Fruit fly (Drosophila melanogaster): Measurements from ENCODE around the gene SLC5A11.

Gene SLC5A11

DNA sequence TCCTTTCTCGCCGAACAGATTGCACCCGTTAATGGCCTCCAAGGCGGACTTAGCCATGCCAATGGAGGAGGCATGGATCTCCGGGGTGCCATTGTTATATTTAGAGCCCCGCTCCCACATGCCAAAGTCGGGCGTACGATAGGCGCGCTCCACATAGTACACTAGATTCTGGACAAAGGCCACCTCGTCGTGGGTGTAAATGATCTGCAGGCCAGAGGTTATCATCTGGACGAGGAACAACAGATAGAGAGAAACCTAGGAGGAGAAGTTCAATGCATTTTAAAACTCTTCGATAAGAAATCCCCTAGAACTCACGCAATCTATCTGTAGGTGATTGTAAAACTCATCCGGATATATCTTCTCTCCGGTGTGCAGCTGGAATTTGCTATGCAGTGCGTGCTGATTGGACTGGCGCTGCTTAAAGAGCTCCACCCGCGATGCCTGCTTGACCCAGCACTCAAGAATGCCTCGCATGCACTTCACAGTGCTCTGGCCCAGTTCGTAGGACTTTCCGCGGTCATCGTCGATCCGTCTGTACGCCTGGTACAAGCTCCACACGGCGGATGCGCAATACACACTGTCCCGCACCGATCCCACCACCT, 9.1 kb downstream of the SLC5A11 start:
- TF ChIP-seq psq (GFP tag; optimal IDR thresholded peaks at IDR 0.05) (no peak), ey (GFP tag; optimal IDR thresholded peaks at IDR 0.05) (no peak), br (GFP tag; optimal IDR thresholded peaks at IDR 0.05) (peak; percentile 15), dsf (GFP tag; optimal IDR thresholded peaks at IDR 0.05; ENCODE audit: borderline replicate concordance) (no peak), Hnf4 (GFP tag; optimal IDR thresholded peaks at IDR 0.05) (no peak)

dm6 chr2L:8190681-8191080, 14.3 kb downstream of the SLC5A11 start, which contains the start of gene CG34134:
CG34134 (minus strand) TSS chr2L:8190781.
- no peak for TF ChIP-seq GATAd (GFP tag; optimal IDR thresholded peaks at IDR 0.05)
- TF ChIP-seq Myc (optimal IDR thresholded peaks at IDR 0.05) = no peak
- no peak for TF ChIP-seq Dif (GFP tag; optimal IDR thresholded peaks at IDR 0.05; ENCODE audit: partially characterized antibody)
- no peak for TF ChIP-seq dmrt93B (GFP tag; optimal IDR thresholded peaks at IDR 0.05)
- no peak for TF ChIP-seq lola (GFP tag; optimal IDR thresholded peaks at IDR 0.05)
- no peak for TF ChIP-seq sv (GFP tag; optimal IDR thresholded peaks at IDR 0.05)
- TF ChIP-seq Hr83 (GFP tag; optimal IDR thresholded peaks at IDR 0.05; ENCODE audit: poor library complexity, severe bottlenecking) = no peak
- no peak for TF ChIP-seq Dfd (GFP tag; optimal IDR thresholded peaks at IDR 0.05)
- TF ChIP-seq dsf (GFP tag; optimal IDR thresholded peaks at IDR 0.05; ENCODE audit: borderline replicate concordance) = no peak
- TF ChIP-seq Abd-B (GFP tag; optimal IDR thresholded peaks at IDR 0.05) = no peak
- no peak for TF ChIP-seq Vsx2 (GFP tag; optimal IDR thresholded peaks at IDR 0.05; ENCODE audit: partially characterized antibody)
- TF ChIP-seq usp (GFP tag; optimal IDR thresholded peaks at IDR 0.05) = no peak
- no peak for TF ChIP-seq Jra (GFP tag; optimal IDR thresholded peaks at IDR 0.05)
- no peak for TF ChIP-seq Sp1 (GFP tag; optimal IDR thresholded peaks at IDR 0.05)

- no peak for TF ChIP-seq Hr78 (GFP tag; optimal IDR thresholded peaks at IDR 0.05)
- TF ChIP-seq Rel (GFP tag; optimal IDR thresholded peaks at IDR 0.05) = no peak
- no peak for TF ChIP-seq Rel (tag; optimal IDR thresholded peaks at IDR 0.05)
- no peak for TF ChIP-seq br (GFP tag; optimal IDR thresholded peaks at IDR 0.05)
- no peak for TF ChIP-seq HLH106 (tag; optimal IDR thresholded peaks at IDR 0.05)
- no peak for TF ChIP-seq dl (GFP tag; optimal IDR thresholded peaks at IDR 0.05; ENCODE audit: insufficient read depth in 1 of 2, partially characterized antibody in 2 of 2)
- TF ChIP-seq Vsx2 (GFP tag; optimal IDR thresholded peaks at IDR 0.05; ENCODE audit: partially characterized antibody) = no peak
- TF ChIP-seq pan (optimal IDR thresholded peaks at IDR 0.05) = no peak
- no peak for TF ChIP-seq rgr (GFP tag; optimal IDR thresholded peaks at IDR 0.05)
- TF ChIP-seq N (GFP tag; optimal IDR thresholded peaks at IDR 0.05) = no peak
- no peak for TF ChIP-seq OdsH (GFP tag; optimal IDR thresholded peaks at IDR 0.05)
- TF ChIP-seq fru (GFP tag; optimal IDR thresholded peaks at IDR 0.05) = no peak
- TF ChIP-seq dmrt93B (GFP tag; optimal IDR thresholded peaks at IDR 0.05) = no peak
- no peak for TF ChIP-seq tai (GFP tag; optimal IDR thresholded peaks at IDR 0.05)
- no peak for TF ChIP-seq CrebA (GFP tag; optimal IDR thresholded peaks at IDR 0.05; ENCODE audit: borderline replicate concordance)
- TF ChIP-seq Dif (GFP tag; optimal IDR thresholded peaks at IDR 0.05; ENCODE audit: partially characterized antibody) = no peak
- TF ChIP-seq CG32264 (GFP tag; optimal IDR thresholded peaks at IDR 0.05) = no peak
- TF ChIP-seq Hnf4 (GFP tag; optimal IDR thresholded peaks at IDR 0.05) = no peak
- TF ChIP-seq ey (GFP tag; optimal IDR thresholded peaks at IDR 0.05) = no peak
- TF ChIP-seq foxo (GFP tag; optimal IDR thresholded peaks at IDR 0.05) = no peak
- no peak for TF ChIP-seq Abd-B (GFP tag; optimal IDR thresholded peaks at IDR 0.05)
Measured at dm6 chr2L:8185008-8185407, 19.9 kb downstream of the SLC5A11 start.

dm6 chr2L:8171544-8171943, 33.4 kb downstream of the SLC5A11 start:
- TF ChIP-seq ey (GFP tag; optimal IDR thresholded peaks at IDR 0.05) (no peak), br (GFP tag; optimal IDR thresholded peaks at IDR 0.05) (no peak), tai (GFP tag; optimal IDR thresholded peaks at IDR 0.05) (no peak)

DNA sequence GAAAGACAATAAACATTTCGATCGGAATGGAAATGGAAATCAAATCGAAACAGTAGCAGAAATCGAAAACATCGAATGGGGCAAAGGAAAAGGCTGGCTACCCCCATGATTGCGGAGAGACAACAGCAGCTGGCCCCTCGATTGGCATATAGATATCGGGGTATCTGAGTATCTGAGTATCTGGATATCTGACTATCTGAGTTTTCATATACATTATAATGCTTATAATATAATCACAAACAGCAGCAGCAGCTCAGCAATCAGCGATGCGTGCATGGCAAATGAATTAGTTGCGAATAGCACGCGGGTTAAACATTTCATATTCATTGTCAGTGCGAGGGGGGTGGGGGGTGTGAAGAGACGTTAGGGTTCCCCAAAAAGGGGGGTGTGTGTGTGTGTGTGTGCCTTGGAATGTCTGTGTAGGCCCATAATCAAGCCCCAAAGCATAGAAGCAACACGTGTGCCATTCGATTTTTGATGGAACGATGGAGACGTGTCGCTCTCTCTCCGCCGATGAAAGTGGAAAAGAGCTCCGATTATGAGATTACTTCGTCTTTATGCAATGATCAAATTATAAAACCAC, 34.2 kb downstream of the SLC5A11 start:
- no peak for TF ChIP-seq Jra (GFP tag; optimal IDR thresholded peaks at IDR 0.05)
- TF ChIP-seq GATAd (GFP tag; optimal IDR thresholded peaks at IDR 0.05) = no peak
- no peak for TF ChIP-seq fru (GFP tag; optimal IDR thresholded peaks at IDR 0.05)
- TF ChIP-seq HLH106 (tag; optimal IDR thresholded peaks at IDR 0.05) = no peak
- no peak for TF ChIP-seq usp (GFP tag; optimal IDR thresholded peaks at IDR 0.05)
- no peak for TF ChIP-seq dsf (GFP tag; optimal IDR thresholded peaks at IDR 0.05; ENCODE audit: borderline replicate concordance)
- no peak for TF ChIP-seq OdsH (GFP tag; optimal IDR thresholded peaks at IDR 0.05)
- TF ChIP-seq psq (GFP tag; optimal IDR thresholded peaks at IDR 0.05) = no peak
- no peak for TF ChIP-seq lola (GFP tag; optimal IDR thresholded peaks at IDR 0.05)
- no peak for TF ChIP-seq Sp1 (GFP tag; optimal IDR thresholded peaks at IDR 0.05)
- TF ChIP-seq Hnf4 (GFP tag; optimal IDR thresholded peaks at IDR 0.05) = no peak
- TF ChIP-seq dmrt93B (GFP tag; optimal IDR thresholded peaks at IDR 0.05) = no peak
- no peak for TF ChIP-seq N (GFP tag; optimal IDR thresholded peaks at IDR 0.05)
- no peak for TF ChIP-seq CrebA (GFP tag; optimal IDR thresholded peaks at IDR 0.05; ENCODE audit: borderline replicate concordance)

All from whole organism, wandering third instar larva.